Worm (Caenorhabditis elegans) whole organism, L3 larva: ENCODE measurements around the gene dpff-1.

Source experiments
- R02D3.7 ChIP-seq: fragments of 150-350 bp; optimal IDR thresholded peaks from 2 replicates; lab custom pipeline; 2014; ENCODE audit warnings: missing biosample characterization, missing genetic modification characterization
- ZK546.5 ChIP-seq: sonication (generic microtip); optimal IDR thresholded peaks from 2 replicates; lab custom pipeline; 2017; ENCODE audit warnings: missing biosample characterization, missing genetic modification characterization
- aly-2 ChIP-seq: fragments of 150-350 bp; optimal IDR thresholded peaks from 2 replicates; lab custom pipeline; 2014; ENCODE audit warnings: missing biosample characterization, missing genetic modification characterization
- ama-1 ChIP-seq: fragments of 150-350 bp; optimal IDR thresholded peaks from 2 replicates; lab custom pipeline; 2018
- ceh-16 ChIP-seq: sonication (generic microtip); optimal IDR thresholded peaks from 2 replicates; lab custom pipeline; 2017; ENCODE audit warnings: missing biosample characterization, missing genetic modification characterization
- ceh-28 ChIP-seq: fragments of 150-350 bp; optimal IDR thresholded peaks from 2 replicates; lab custom pipeline; 2014; ENCODE audit warnings: missing biosample characterization, missing genetic modification reagents, missing genetic modification characterization
- ceh-82 ChIP-seq: fragments of 150-350 bp; optimal IDR thresholded peaks from 2 replicates; lab custom pipeline; 2014; ENCODE audit warnings: missing biosample characterization, missing genetic modification characterization
- ceh-9 ChIP-seq: sonication (generic microtip); optimal IDR thresholded peaks from 2 replicates; lab custom pipeline; 2018; ENCODE audit warnings: missing biosample characterization, missing genetic modification characterization
- daf-12 ChIP-seq: fragments of 150-350 bp; optimal IDR thresholded peaks from 2 replicates; lab custom pipeline; 2014; ENCODE audit warnings: missing biosample characterization, missing genetic modification reagents, missing genetic modification characterization
- egl-27 ChIP-seq: sonication (generic microtip); optimal IDR thresholded peaks from 4 replicates; lab custom pipeline; 2017; ENCODE audit warnings: missing biosample characterization, missing genetic modification reagents, missing genetic modification characterization
- egl-5 ChIP-seq: fragments of 150-350 bp; optimal IDR thresholded peaks from 2 replicates; lab custom pipeline; 2017; ENCODE audit warnings: missing biosample characterization, missing genetic modification reagents, missing genetic modification characterization, inconsistent platforms
- elt-1 ChIP-seq: fragments of 150-350 bp; optimal IDR thresholded peaks from 2 replicates; lab custom pipeline; 2014; ENCODE audit warnings: missing biosample characterization, missing genetic modification characterization
- elt-2 ChIP-seq: sonication (generic microtip); optimal IDR thresholded peaks from 2 replicates; lab custom pipeline; 2016; ENCODE audit warnings: missing genetic modification reagents, mild to moderate bottlenecking, missing genetic modification characterization, missing compliant biosample characterization
- elt-3 ChIP-seq, 3 experiments: fragments of 150-350 bp in 1 of 3; sonication (generic microtip) in 2 of 3; optimal IDR thresholded peaks; 2 replicates in 2 of 3; 4 replicates in 1 of 3; lab custom pipeline; 2014 to 2017; ENCODE audit warnings: missing biosample characterization in 3 of 3, missing genetic modification characterization in 3 of 3
- eor-1 ChIP-seq, 2 experiments: fragments of 150-350 bp; optimal IDR thresholded peaks; 2 replicates each; lab custom pipeline; 2014 to 2018; ENCODE audit warnings: missing biosample characterization in 2 of 2, missing genetic modification characterization in 2 of 2
- fkh-10 ChIP-seq: sonication (generic microtip); optimal IDR thresholded peaks from 2 replicates; lab custom pipeline; 2017; ENCODE audit warnings: missing biosample characterization, missing genetic modification reagents, missing genetic modification characterization
- fkh-2 ChIP-seq: fragments of 150-350 bp; optimal IDR thresholded peaks from 2 replicates; lab custom pipeline; 2014; ENCODE audit warnings: missing biosample characterization, missing genetic modification reagents, missing genetic modification characterization
- fos-1 ChIP-seq: fragments of 150-350 bp; optimal IDR thresholded peaks from 2 replicates; lab custom pipeline; 2014; ENCODE audit warnings: missing biosample characterization, missing genetic modification characterization
- hmg-11 ChIP-seq: sonication (generic microtip); optimal IDR thresholded peaks from 2 replicates; lab custom pipeline; 2016; ENCODE audit warnings: missing genetic modification characterization, missing compliant biosample characterization
- jun-1 ChIP-seq: fragments of 150-350 bp; optimal IDR thresholded peaks from 2 replicates; lab custom pipeline; 2014; ENCODE audit warnings: missing biosample characterization, missing genetic modification reagents, missing genetic modification characterization
- lin-15B ChIP-seq: fragments of 150-350 bp; optimal IDR thresholded peaks from 2 replicates; lab custom pipeline; 2014; ENCODE audit warnings: missing biosample characterization, missing genetic modification characterization
- lin-39 ChIP-seq: fragments of 150-350 bp; optimal IDR thresholded peaks from 2 replicates; lab custom pipeline; 2018; ENCODE audit warnings: missing biosample characterization, missing genetic modification reagents, missing genetic modification characterization
- lsy-12 ChIP-seq: sonication (generic microtip); optimal IDR thresholded peaks from 2 replicates; lab custom pipeline; 2016; ENCODE audit warnings: mild to moderate bottlenecking, missing genetic modification characterization, missing compliant biosample characterization
- mdl-1 ChIP-seq: fragments of 150-350 bp; optimal IDR thresholded peaks from 2 replicates; lab custom pipeline; 2014; ENCODE audit warnings: missing biosample characterization, missing genetic modification characterization
- mml-1 ChIP-seq: fragments of 150-350 bp; sonication (generic microtip); optimal IDR thresholded peaks from 3 replicates; lab custom pipeline; 2014; ENCODE audit warnings: missing biosample characterization, missing genetic modification characterization
- nfya-1 ChIP-seq: sonication (generic microtip); optimal IDR thresholded peaks from 2 replicates; lab custom pipeline; 2017; ENCODE audit warnings: missing genetic modification characterization, mild to moderate bottlenecking, missing compliant biosample characterization, antibody characterized with exemption, moderate library complexity; ENCODE audit not compliant: insufficient read depth
- nhr-11 ChIP-seq: fragments of 150-350 bp; optimal IDR thresholded peaks from 2 replicates; lab custom pipeline; 2014; ENCODE audit warnings: missing biosample characterization, missing genetic modification characterization
- nhr-12 ChIP-seq: fragments of 150-350 bp; optimal IDR thresholded peaks from 2 replicates; lab custom pipeline; 2014; ENCODE audit warnings: missing biosample characterization, missing genetic modification characterization
- nhr-23 ChIP-seq: fragments of 150-350 bp; optimal IDR thresholded peaks from 2 replicates; lab custom pipeline; 2014; ENCODE audit warnings: missing biosample characterization, missing genetic modification reagents, missing genetic modification characterization
- nhr-237 ChIP-seq: fragments of 150-350 bp; optimal IDR thresholded peaks from 2 replicates; lab custom pipeline; 2014; ENCODE audit warnings: missing biosample characterization, missing genetic modification characterization
- nhr-25 ChIP-seq: sonication (generic microtip); optimal IDR thresholded peaks from 2 replicates; lab custom pipeline; 2017; ENCODE audit warnings: missing biosample characterization, missing genetic modification characterization
- nhr-28 ChIP-seq: fragments of 150-350 bp; optimal IDR thresholded peaks from 2 replicates; lab custom pipeline; 2014; ENCODE audit warnings: missing biosample characterization, missing genetic modification characterization
- nhr-43 ChIP-seq: sonication (generic microtip); optimal IDR thresholded peaks from 2 replicates; lab custom pipeline; 2016; ENCODE audit warnings: mild to moderate bottlenecking, missing genetic modification characterization, missing compliant biosample characterization; ENCODE audit not compliant: poor library complexity, severe bottlenecking
- nhr-67 ChIP-seq: fragments of 150-350 bp; optimal IDR thresholded peaks from 2 replicates; lab custom pipeline; 2014; ENCODE audit warnings: missing biosample characterization, missing genetic modification characterization
- nhr-76 ChIP-seq: fragments of 150-350 bp; sonication (generic microtip); optimal IDR thresholded peaks from 5 replicates; lab custom pipeline; 2014; ENCODE audit warnings: missing biosample characterization, missing genetic modification characterization
- nhr-77 ChIP-seq: fragments of 150-350 bp; optimal IDR thresholded peaks from 2 replicates; lab custom pipeline; 2014; ENCODE audit warnings: missing biosample characterization, missing genetic modification characterization
- pha-4 ChIP-seq: fragments of 150-350 bp; optimal IDR thresholded peaks from 2 replicates; lab custom pipeline; 2014; ENCODE audit warnings: missing biosample characterization, missing genetic modification reagents, missing genetic modification characterization
- pqm-1 ChIP-seq: fragments of 150-350 bp; optimal IDR thresholded peaks from 2 replicates; lab custom pipeline; 2017; ENCODE audit warnings: missing biosample characterization, missing genetic modification characterization, inconsistent platforms
- sea-2 ChIP-seq: fragments of 150-350 bp; sonication (generic microtip); optimal IDR thresholded peaks from 4 replicates; lab custom pipeline; 2014; ENCODE audit warnings: missing biosample characterization, missing genetic modification reagents, missing genetic modification characterization
- skn-1 ChIP-seq: fragments of 150-350 bp; optimal IDR thresholded peaks from 2 replicates; lab custom pipeline; 2014; ENCODE audit warnings: missing biosample characterization, missing genetic modification characterization
- snpc-4 ChIP-seq: fragments of 150-350 bp; optimal IDR thresholded peaks from 2 replicates; lab custom pipeline; 2014; ENCODE audit warnings: missing biosample characterization, missing genetic modification characterization
- tbx-2 ChIP-seq: sonication (generic microtip); optimal IDR thresholded peaks from 2 replicates; lab custom pipeline; 2016; ENCODE audit warnings: mild to moderate bottlenecking, missing genetic modification characterization, missing compliant biosample characterization
- unc-39 ChIP-seq: sonication (generic microtip); optimal IDR thresholded peaks from 4 replicates; lab custom pipeline; 2017; ENCODE audit warnings: missing biosample characterization, missing genetic modification characterization
- unc-62 ChIP-seq: fragments of 150-350 bp; sonication (generic microtip); optimal IDR thresholded peaks from 4 replicates; lab custom pipeline; 2014; ENCODE audit warnings: missing biosample characterization, missing genetic modification reagents, missing genetic modification characterization
- zag-1 ChIP-seq: fragments of 150-350 bp; optimal IDR thresholded peaks from 2 replicates; lab custom pipeline; 2014; ENCODE audit warnings: missing biosample characterization, missing genetic modification characterization
- ztf-11 ChIP-seq: fragments of 150-350 bp; optimal IDR thresholded peaks from 2 replicates; lab custom pipeline; 2014; ENCODE audit warnings: missing biosample characterization, missing genetic modification characterization
- ztf-4 ChIP-seq: fragments of 150-350 bp; optimal IDR thresholded peaks from 2 replicates; lab custom pipeline; 2014; ENCODE audit warnings: missing biosample characterization, missing genetic modification characterization

dpff-1 gene

DNA sequence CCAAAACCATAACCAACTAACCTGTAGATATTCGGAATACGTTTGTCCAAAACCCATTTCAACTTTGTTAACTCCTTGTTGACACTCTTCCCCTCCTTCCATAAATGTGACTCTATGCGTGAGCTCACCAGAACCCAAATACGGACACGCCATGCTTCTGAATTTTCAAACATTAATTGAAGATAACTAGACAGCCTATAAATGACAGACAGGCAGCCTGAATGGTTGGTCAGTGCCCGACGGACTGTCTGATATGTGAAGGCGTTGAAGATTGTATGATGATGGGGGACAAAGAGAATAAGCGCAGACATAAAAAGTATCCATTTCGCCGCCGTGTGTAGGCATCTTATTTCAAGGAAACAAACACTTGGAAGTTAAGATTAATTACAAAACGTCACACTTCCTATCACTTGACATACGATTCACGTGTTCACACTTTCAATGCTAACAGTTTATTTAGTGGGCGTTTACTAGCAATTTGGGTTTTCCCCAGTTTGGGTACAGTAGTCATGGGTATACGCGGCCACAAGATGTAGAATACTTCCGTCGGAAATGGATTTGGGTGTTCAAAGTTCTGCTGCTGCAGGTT lies 13.7 kb upstream of the dpff-1 start, which contains the start of the genes tdo-2 and C28H8.2:
tdo-2 (minus strand) TSS at position 157 of the 589 bp plus-strand sequence.
C28H8.2 (plus strand) TSS at position 524 of the 589 bp plus-strand sequence.
- no peak for TF ChIP-seq elt-1 (tag; lab: Kevin White, UChicago)
- TF ChIP-seq lsy-12 (tag; lab: Kevin White, UChicago): peak; percentile 69
- peak; percentile 95 for TF ChIP-seq nhr-25
- peak in 2 of 3 experiments; percentile 74 to 81 for TF ChIP-seq elt-3 (tag; optimal IDR thresholded peaks at IDR 0.05; lab: Kevin White, UChicago)
- TF ChIP-seq unc-62 (GFP tag; lab: Kevin White, UChicago): peak; percentile 69
- TF ChIP-seq ZK546.5: no peak
- peak; percentile 87 for TF ChIP-seq nhr-43 (tag; lab: Kevin White, UChicago)
- peak; percentile 44 for TF ChIP-seq mdl-1 (tag; lab: Kevin White, UChicago)
- TF ChIP-seq nfya-1 (tag; lab: Kevin White, UChicago): peak; percentile 47
- TF ChIP-seq jun-1 (tag; lab: Kevin White, UChicago): peak; percentile 28
- peak; percentile 36 for TF ChIP-seq ceh-28 (tag; lab: Kevin White, UChicago)
- peak; percentile 96 for TF ChIP-seq nhr-23 (tag; lab: Kevin White, UChicago)
- no peak for TF ChIP-seq egl-5
- no peak for TF ChIP-seq nhr-28 (tag; lab: Kevin White, UChicago)
- no peak for TF ChIP-seq nhr-77 (tag; lab: Kevin White, UChicago)
- TF ChIP-seq, all 47 proteins: peak for 10

- TF ChIP-seq mml-1 (no peak), skn-1 (tag; lab: Kevin White, UChicago) (peak; percentile 92), lin-39 (tag; lab: Kevin White, UChicago) (no peak), eor-1 (tag; optimal IDR thresholded peaks at IDR 0.05; lab: Kevin White, UChicago) (no peak), egl-5 (no peak), ceh-82 (no peak), unc-39 (tag; lab: Kevin White, UChicago) (no peak), ceh-16 (tag; lab: Kevin White, UChicago) (no peak), zag-1 (no peak), sea-2 (GFP tag; lab: Kevin White, UChicago) (no peak), R02D3.7 (no peak), lin-15B (tag; lab: Kevin White, UChicago) (no peak), tbx-2 (tag; lab: Kevin White, UChicago) (no peak), ZK546.5 (no peak), aly-2 (tag; lab: Kevin White, UChicago) (no peak), snpc-4 (tag; lab: Kevin White, UChicago) (no peak), ztf-4 (tag; lab: Kevin White, UChicago) (peak; percentile 24), nhr-28 (tag; lab: Kevin White, UChicago) (no peak), pqm-1 (tag; lab: Kevin White, UChicago) (peak; percentile 42), ama-1 (lab: Kevin White, UChicago) (peak; percentile 2), fos-1 (peak; percentile 18), nfya-1 (tag; lab: Kevin White, UChicago) (no peak), nhr-67 (tag; lab: Kevin White, UChicago) (no peak), elt-1 (tag; lab: Kevin White, UChicago) (no peak), elt-3 (tag; optimal IDR thresholded peaks at IDR 0.05; lab: Kevin White, UChicago) (no peak), lsy-12 (tag; lab: Kevin White, UChicago) (peak; percentile 40), jun-1 (tag; lab: Kevin White, UChicago) (no peak), elt-2 (tag; lab: Kevin White, UChicago) (peak; percentile 87), nhr-237 (tag; lab: Kevin White, UChicago) (no peak), nhr-12 (tag; lab: Kevin White, UChicago) (no peak), nhr-23 (tag; lab: Kevin White, UChicago) (peak; percentile 20), egl-27 (no peak), mdl-1 (tag; lab: Kevin White, UChicago) (no peak), ztf-11 (tag; lab: Kevin White, UChicago) (no peak), nhr-77 (tag; lab: Kevin White, UChicago) (no peak), fkh-10 (GFP tag; lab: Kevin White, UChicago) (no peak), ceh-28 (tag; lab: Kevin White, UChicago) (peak; percentile 37), unc-62 (GFP tag; lab: Kevin White, UChicago) (no peak), pha-4 (tag; lab: Kevin White, UChicago) (peak; percentile 41), nhr-43 (tag; lab: Kevin White, UChicago) (peak; percentile 16), fkh-2 (tag; lab: Kevin White, UChicago) (no peak), nhr-11 (tag; lab: Kevin White, UChicago) (no peak), ceh-9 (tag; lab: Kevin White, UChicago) (no peak), hmg-11 (tag; lab: Kevin White, UChicago) (no peak), daf-12 (tag; lab: Kevin White, UChicago) (no peak), nhr-76 (tag; lab: Kevin White, UChicago) (no peak), nhr-25 (peak; percentile 17)
Measured at ce11 chrIII:5917365-5917958, 11.3 kb upstream of the dpff-1 start.
